Worm (Caenorhabditis elegans) whole organism, early embryonic: ENCODE data around the gene mtp-18.

Source experiments
- B0310.2 ChIP-seq: sonication (generic microtip); optimal IDR thresholded peaks from 2 replicates; lab custom pipeline; 2016; ENCODE audit warnings: mild to moderate bottlenecking, missing genetic modification characterization, missing compliant biosample characterization
- F13C5.2 ChIP-seq: sonication (generic microtip); optimal IDR thresholded peaks from 2 replicates; lab custom pipeline; 2017; ENCODE audit warnings: mild to moderate bottlenecking, missing genetic modification characterization, inconsistent platforms, missing compliant biosample characterization
- aly-1 ChIP-seq: sonication (generic microtip); optimal IDR thresholded peaks from 2 replicates; lab custom pipeline; 2016; ENCODE audit warnings: missing genetic modification characterization, missing compliant biosample characterization
- ama-1 ChIP-seq: fragments of 150-350 bp; optimal IDR thresholded peaks from 2 replicates; lab custom pipeline; 2014
- ceh-13 ChIP-seq: fragments of 200-800 bp; sonication (Bioruptor generic); optimal IDR thresholded peaks from 2 replicates; lab custom pipeline; 2018; ENCODE audit warnings: mild to moderate bottlenecking, missing genetic modification characterization, missing compliant biosample characterization
- ceh-36 ChIP-seq: sonication (generic microtip); optimal IDR thresholded peaks from 2 replicates; lab custom pipeline; 2016; ENCODE audit warnings: missing genetic modification characterization, inconsistent platforms, missing compliant biosample characterization
- ets-7 ChIP-seq: sonication (generic microtip); optimal IDR thresholded peaks from 2 replicates; lab custom pipeline; 2016; ENCODE audit warnings: missing genotype, missing genetic modification characterization, missing compliant biosample characterization
- flt-1 ChIP-seq: fragments of 200-800 bp; sonication (Bioruptor generic); IDR thresholded peaks from 2 replicates; pipeline ENCODE4 v1.3.6; 2022; ENCODE audit warnings: missing genetic modification characterization, missing compliant biosample characterization
- hmbx-1 ChIP-seq: sonication (generic microtip); optimal IDR thresholded peaks from 2 replicates; lab custom pipeline; 2016; ENCODE audit warnings: mild to moderate bottlenecking, missing genetic modification characterization, missing compliant biosample characterization
- hmg-4 ChIP-seq: fragments of 200-800 bp; sonication (Bioruptor generic); optimal IDR thresholded peaks from 2 replicates; lab custom pipeline; 2018; ENCODE audit warnings: mild to moderate bottlenecking, missing genetic modification characterization, missing compliant biosample characterization
- hnd-1 ChIP-seq: sonication (generic microtip); optimal IDR thresholded peaks from 2 replicates; lab custom pipeline; 2016; ENCODE audit warnings: missing genetic modification characterization, missing compliant biosample characterization
- pes-1 ChIP-seq: fragments of 200-800 bp; sonication (Bioruptor generic); IDR thresholded peaks from 2 replicates; pipeline ENCODE4 v1.3.6; 2022; ENCODE audit warnings: missing genetic modification reagents, missing genetic modification characterization, missing compliant biosample characterization
- scrt-1 ChIP-seq: fragments of 200-800 bp; sonication (Bioruptor generic); IDR thresholded peaks from 2 replicates; pipeline ENCODE4 v1.3.6; 2022; ENCODE audit warnings: missing genetic modification characterization, missing compliant biosample characterization
- sea-1 ChIP-seq: fragments of 200-800 bp; sonication (Bioruptor generic); conservative IDR thresholded peaks from 2 replicates; pipeline ENCODE4 v1.3.6; 2022; ENCODE audit warnings: missing genetic modification characterization, missing compliant biosample characterization
- tbx-11 ChIP-seq: fragments of 200-800 bp; sonication (Bioruptor generic); IDR thresholded peaks from 2 replicates; pipeline ENCODE4 v1.3.6; 2022; ENCODE audit warnings: missing genetic modification characterization, missing compliant biosample characterization
- tbx-37 ChIP-seq: fragments of 200-800 bp; sonication (Bioruptor generic); conservative IDR thresholded peaks from 2 replicates; pipeline ENCODE4 v1.3.6; 2022; ENCODE audit warnings: missing genetic modification reagents, missing genetic modification characterization, missing compliant biosample characterization
- tra-4 ChIP-seq: sonication (generic microtip); optimal IDR thresholded peaks from 2 replicates; lab custom pipeline; 2017; ENCODE audit warnings: missing genetic modification characterization, missing compliant biosample characterization

Gene mtp-18

ce11 chrX:6203315-6203714, 2.9 kb downstream of the mtp-18 start:
- TF ChIP-seq tra-4 (tag; lab: Kevin White, UChicago) (no peak), tbx-37 (GFP tag; lab: Robert Waterston, UW) (no peak), aly-1 (tag; lab: Kevin White, UChicago) (no peak), hmg-4 (no peak), pes-1 (GFP tag; lab: Robert Waterston, UW) (no peak), sea-1 (GFP tag; lab: Robert Waterston, UW) (no peak), B0310.2 (tag; lab: Kevin White, UChicago) (no peak), ceh-13 (no peak), F13C5.2 (tag; lab: Kevin White, UChicago) (no peak), hnd-1 (tag; lab: Kevin White, UChicago) (no peak), ama-1 (lab: Kevin White, UChicago) (no peak), scrt-1 (GFP tag; lab: Robert Waterston, UW) (no peak), hmbx-1 (tag; lab: Kevin White, UChicago) (no peak), ets-7 (no peak), tbx-11 (no peak), flt-1 (GFP tag; lab: Robert Waterston, UW) (no peak), ceh-36 (tag; lab: Kevin White, UChicago) (no peak)

- TF ChIP-seq sea-1 (GFP tag; lab: Robert Waterston, UW): no peak
- TF ChIP-seq B0310.2 (tag; lab: Kevin White, UChicago): no peak
- TF ChIP-seq scrt-1 (GFP tag; lab: Robert Waterston, UW): no peak
- no peak for TF ChIP-seq tra-4 (tag; lab: Kevin White, UChicago)
- no peak for TF ChIP-seq hnd-1 (tag; lab: Kevin White, UChicago)
- no peak for TF ChIP-seq F13C5.2 (tag; lab: Kevin White, UChicago)
- no peak for TF ChIP-seq ama-1 (lab: Kevin White, UChicago)
- TF ChIP-seq hmg-4: no peak
- TF ChIP-seq flt-1 (GFP tag; lab: Robert Waterston, UW): no peak
- no peak for TF ChIP-seq ceh-13
- TF ChIP-seq tbx-11: no peak
- TF ChIP-seq ets-7: no peak
- no peak for TF ChIP-seq pes-1 (GFP tag; lab: Robert Waterston, UW)
- no peak for TF ChIP-seq hmbx-1 (tag; lab: Kevin White, UChicago)
Measured at ce11 chrX:6202809-6203208, 3.4 kb downstream of the mtp-18 start.

ce11 chrX:6201542-6201941, 4.7 kb downstream of the mtp-18 start:
- TF ChIP-seq aly-1 (tag; lab: Kevin White, UChicago) (no peak), hnd-1 (tag; lab: Kevin White, UChicago) (no peak), pes-1 (GFP tag; lab: Robert Waterston, UW) (no peak), flt-1 (GFP tag; lab: Robert Waterston, UW) (no peak), ceh-13 (no peak), ceh-36 (tag; lab: Kevin White, UChicago) (no peak), ama-1 (lab: Kevin White, UChicago) (no peak), scrt-1 (GFP tag; lab: Robert Waterston, UW) (no peak), tbx-37 (GFP tag; lab: Robert Waterston, UW) (no peak), tra-4 (tag; lab: Kevin White, UChicago) (no peak), B0310.2 (tag; lab: Kevin White, UChicago) (no peak), ets-7 (no peak)

ce11 chrX:6196627-6197026, 9.6 kb downstream of the mtp-18 start, which contains the start of gene daf-9:
Gene daf-9 (plus strand): TSS chrX:6196927.
- no peak for TF ChIP-seq ceh-13
- TF ChIP-seq tra-4 (tag; lab: Kevin White, UChicago): no peak
- TF ChIP-seq hnd-1 (tag; lab: Kevin White, UChicago): no peak
- TF ChIP-seq scrt-1 (GFP tag; lab: Robert Waterston, UW): no peak
- no peak for TF ChIP-seq B0310.2 (tag; lab: Kevin White, UChicago)
- TF ChIP-seq flt-1 (GFP tag; lab: Robert Waterston, UW): no peak
- no peak for TF ChIP-seq ceh-36 (tag; lab: Kevin White, UChicago)

- no peak for TF ChIP-seq F13C5.2 (tag; lab: Kevin White, UChicago)
- no peak for TF ChIP-seq hmg-4
- TF ChIP-seq tbx-11: no peak
- TF ChIP-seq pes-1 (GFP tag; lab: Robert Waterston, UW): no peak
- TF ChIP-seq tbx-37 (GFP tag; lab: Robert Waterston, UW): no peak
- no peak for TF ChIP-seq aly-1 (tag; lab: Kevin White, UChicago)
- no peak for TF ChIP-seq ceh-13
- TF ChIP-seq ets-7: no peak
- no peak for TF ChIP-seq tra-4 (tag; lab: Kevin White, UChicago)
- no peak for TF ChIP-seq sea-1 (GFP tag; lab: Robert Waterston, UW)
- TF ChIP-seq hmbx-1 (tag; lab: Kevin White, UChicago): no peak
- TF ChIP-seq ama-1 (lab: Kevin White, UChicago): no peak
Measured at ce11 chrX:6194191-6194724, 11.9 kb downstream of the mtp-18 start, which contains the start of gene ceh-54. Gene ceh-54 (minus strand): TSS chrX:6194241.

- no peak for TF ChIP-seq sea-1 (GFP tag; lab: Robert Waterston, UW)
- TF ChIP-seq flt-1 (GFP tag; lab: Robert Waterston, UW): no peak
- no peak for TF ChIP-seq B0310.2 (tag; lab: Kevin White, UChicago)
- no peak for TF ChIP-seq pes-1 (GFP tag; lab: Robert Waterston, UW)
- no peak for TF ChIP-seq ceh-13
- no peak for TF ChIP-seq scrt-1 (GFP tag; lab: Robert Waterston, UW)
Measured at ce11 chrX:6189955-6190354, 16.2 kb downstream of the mtp-18 start, which contains the start of gene T13C5.9. Gene T13C5.9 (plus strand): TSS chrX:6190255.

ce11 chrX:6187848-6188247, 18.4 kb downstream of the mtp-18 start, which contains the start of gene T13C5.10:
Gene T13C5.10 (plus strand): TSS chrX:6188148.
- no peak for TF ChIP-seq B0310.2 (tag; lab: Kevin White, UChicago)
- TF ChIP-seq aly-1 (tag; lab: Kevin White, UChicago): no peak
- no peak for TF ChIP-seq sea-1 (GFP tag; lab: Robert Waterston, UW)
- TF ChIP-seq flt-1 (GFP tag; lab: Robert Waterston, UW): no peak
- TF ChIP-seq tbx-11: no peak
- TF ChIP-seq F13C5.2 (tag; lab: Kevin White, UChicago): no peak
- TF ChIP-seq hmbx-1 (tag; lab: Kevin White, UChicago): no peak
- no peak for TF ChIP-seq tbx-37 (GFP tag; lab: Robert Waterston, UW)
- TF ChIP-seq hmg-4: no peak
